Worm (Caenorhabditis elegans) whole organism, late embryonic: ENCODE measurements around the gene AH6.3.

Source experiments
- F13H6.1 ChIP-seq: sonication (generic microtip); optimal IDR thresholded peaks from 2 replicates; lab custom pipeline; 2016; ENCODE audit warnings: missing genetic modification characterization, missing compliant biosample characterization
- ceh-22 ChIP-seq: sonication (generic microtip); optimal IDR thresholded peaks from 2 replicates; lab custom pipeline; 2017; ENCODE audit warnings: missing biosample characterization, missing genetic modification characterization
- ceh-6 ChIP-seq: fragments of 200-800 bp; sonication (Bioruptor generic); optimal IDR thresholded peaks from 2 replicates; lab custom pipeline; 2018; ENCODE audit warnings: mild to moderate bottlenecking, missing genetic modification characterization, missing compliant biosample characterization
- ceh-9 ChIP-seq: sonication (generic microtip); optimal IDR thresholded peaks from 2 replicates; lab custom pipeline; 2016; ENCODE audit warnings: mild to moderate bottlenecking, missing genetic modification characterization, inconsistent platforms, missing compliant biosample characterization
- elt-2 ChIP-seq: sonication (generic microtip); optimal IDR thresholded peaks from 2 replicates; lab custom pipeline; 2016; ENCODE audit warnings: missing genetic modification reagents, missing genetic modification characterization, missing compliant biosample characterization
- gmeb-2 ChIP-seq: sonication (generic microtip); optimal IDR thresholded peaks from 2 replicates; lab custom pipeline; 2016; ENCODE audit warnings: missing genetic modification characterization, inconsistent platforms, missing compliant biosample characterization
- nhr-11 ChIP-seq: fragments of 150-350 bp; optimal IDR thresholded peaks from 2 replicates; lab custom pipeline; 2014; ENCODE audit warnings: missing biosample characterization, missing genetic modification characterization
- pqm-1 ChIP-seq: sonication (generic microtip); optimal IDR thresholded peaks from 2 replicates; lab custom pipeline; 2016; ENCODE audit warnings: missing genetic modification characterization, missing compliant biosample characterization
- sox-4 ChIP-seq: sonication (generic microtip); optimal IDR thresholded peaks from 2 replicates; lab custom pipeline; 2017; ENCODE audit warnings: mild to moderate bottlenecking, missing genetic modification characterization, inconsistent platforms, missing compliant biosample characterization
- unc-42 ChIP-seq: sonication (generic microtip); optimal IDR thresholded peaks from 2 replicates; lab custom pipeline; 2016; ENCODE audit warnings: missing genotype, missing genetic modification characterization, missing compliant biosample characterization

ce11 chrII:9500926-9501325, 17.9 kb upstream of the AH6.3 start:
- TF ChIP-seq F13H6.1 (tag; lab: Kevin White, UChicago) = no peak
- TF ChIP-seq gmeb-2 = no peak
- no peak for TF ChIP-seq sox-4 (tag; lab: Kevin White, UChicago)
- TF ChIP-seq nhr-11 = no peak
- TF ChIP-seq ceh-9 (tag; lab: Kevin White, UChicago) = no peak
- no peak for TF ChIP-seq ceh-22
- peak; percentile 50 for TF ChIP-seq elt-2 (tag; lab: Kevin White, UChicago)
- TF ChIP-seq ceh-6 (GFP tag; lab: Kevin White, UChicago) = no peak
- no peak for TF ChIP-seq unc-42 (tag; lab: Kevin White, UChicago)
- no peak for TF ChIP-seq pqm-1
